Fruit fly (Drosophila melanogaster) whole organism, embryonic: ENCODE measurements around the gene CG5861.

Experiments used
- Antp ChIP-seq: fragments of 200-800 bp; sonication (Bioruptor generic); optimal IDR thresholded peaks from 3 replicates; lab custom pipeline; 2016; ENCODE audit warnings: missing biosample characterization, missing genetic modification characterization
- Bdp1 ChIP-seq: fragments of 200-800 bp; sonication (Bioruptor generic); optimal IDR thresholded peaks from 3 replicates; lab custom pipeline; 2016; ENCODE audit warnings: missing biosample characterization, missing genetic modification characterization
- CG10654 ChIP-seq: fragments of 200-800 bp; sonication (Bioruptor generic); optimal IDR thresholded peaks from 2 replicates; lab custom pipeline; 2016; ENCODE audit warnings: missing biosample characterization, missing genetic modification characterization
- CG10959 ChIP-seq: fragments of 200-800 bp; sonication (Bioruptor generic); IDR thresholded peaks from 2 replicates; pipeline ENCODE4 v1.3.6; 2022; ENCODE audit warnings: missing biosample characterization, missing genetic modification characterization
- CG13123 ChIP-seq: fragments of 200-800 bp; sonication (Bioruptor generic); optimal IDR thresholded peaks from 2 replicates; lab custom pipeline; 2016; ENCODE audit warnings: missing biosample characterization, missing genetic modification characterization
- CG14965 ChIP-seq: fragments of 200-800 bp; sonication (Bioruptor generic); optimal IDR thresholded peaks from 2 replicates; lab custom pipeline; 2016; ENCODE audit warnings: missing biosample characterization, missing genetic modification characterization, borderline replicate concordance
- CG16815 ChIP-seq: fragments of 200-800 bp; sonication (Bioruptor generic); optimal IDR thresholded peaks from 3 replicates; lab custom pipeline; 2017; ENCODE audit warnings: missing biosample characterization, mild to moderate bottlenecking, missing genetic modification characterization
- CG17328 ChIP-seq: fragments of 200-800 bp; sonication (Bioruptor generic); IDR thresholded peaks from 2 replicates; pipeline ENCODE4 v1.3.6; 2022; ENCODE audit warnings: missing biosample characterization, missing genetic modification characterization
- CG17802 ChIP-seq: fragments of 200-800 bp; sonication (Bioruptor generic); optimal IDR thresholded peaks from 2 replicates; lab custom pipeline; 2018; ENCODE audit warnings: missing biosample characterization, mild to moderate bottlenecking, missing genetic modification characterization, moderate library complexity
- CG18011 ChIP-seq: fragments of 200-800 bp; sonication (Bioruptor generic); optimal IDR thresholded peaks from 2 replicates; lab custom pipeline; 2017; ENCODE audit warnings: missing biosample characterization, missing genetic modification characterization, mild to moderate bottlenecking, moderate library complexity, missing genotype
- CG3163 ChIP-seq: fragments of 200-800 bp; sonication (Bioruptor generic); optimal IDR thresholded peaks from 3 replicates; lab custom pipeline; 2016; ENCODE audit warnings: missing biosample characterization, missing genetic modification characterization
- CG32772 ChIP-seq: fragments of 200-800 bp; sonication (Bioruptor generic); IDR thresholded peaks from 2 replicates; pipeline ENCODE4 v1.3.6; 2022; ENCODE audit warnings: missing biosample characterization, missing genetic modification characterization
- CG3726 ChIP-seq: fragments of 200-800 bp; sonication (Bioruptor generic); IDR thresholded peaks from 3 replicates; pipeline ENCODE4, ENCODE4 v1.3.6; 2022; ENCODE audit warnings: missing biosample characterization, missing genetic modification characterization
- CG4328 ChIP-seq: fragments of 200-800 bp; sonication (Bioruptor generic); optimal IDR thresholded peaks from 3 replicates; lab custom pipeline; 2017; ENCODE audit warnings: missing biosample characterization, missing genetic modification reagents, missing genetic modification characterization
- CG4617 ChIP-seq: fragments of 200-800 bp; sonication (Bioruptor generic); optimal IDR thresholded peaks from 3 replicates; lab custom pipeline; 2016; ENCODE audit warnings: missing biosample characterization, missing genetic modification characterization, borderline replicate concordance
- CG6175 ChIP-seq: fragments of 200-800 bp; sonication (Bioruptor generic); IDR thresholded peaks from 3 replicates; pipeline ENCODE4 v1.3.6; 2022; ENCODE audit warnings: missing biosample characterization, missing genetic modification characterization
- CG6272 ChIP-seq: fragments of 200-800 bp; sonication (Bioruptor generic); IDR thresholded peaks from 2 replicates; pipeline ENCODE4 v1.3.6; 2022; ENCODE audit warnings: missing biosample characterization, missing genetic modification characterization
- CG6689 ChIP-seq: fragments of 200-800 bp; sonication (Bioruptor generic); IDR thresholded peaks from 2 replicates; pipeline ENCODE4 v1.3.6; 2022; ENCODE audit warnings: missing biosample characterization, missing genetic modification characterization
- CG7928 ChIP-seq: fragments of 200-800 bp; sonication (Bioruptor generic); optimal IDR thresholded peaks from 2 replicates; lab custom pipeline; 2017; ENCODE audit warnings: missing biosample characterization, mild to moderate bottlenecking, missing genetic modification characterization
- CG9215 ChIP-seq: fragments of 200-800 bp; sonication (Bioruptor generic); IDR thresholded peaks from 2 replicates; pipeline ENCODE4 v1.3.6; 2022; ENCODE audit warnings: missing biosample characterization, missing genetic modification characterization
- CG9609 ChIP-seq: fragments of 200-800 bp; sonication (Bioruptor generic); optimal IDR thresholded peaks from 3 replicates; lab custom pipeline; 2016; ENCODE audit warnings: missing biosample characterization, missing genetic modification characterization
- CkIIα-i1 ChIP-seq: fragments of 200-800 bp; sonication (Bioruptor generic); IDR thresholded peaks from 2 replicates; pipeline ENCODE4 v1.3.6; 2022; ENCODE audit warnings: missing biosample characterization, missing genetic modification characterization
- CoRest ChIP-seq: fragments of 200-800 bp; sonication (Bioruptor generic); optimal IDR thresholded peaks from 3 replicates; lab custom pipeline; 2018; ENCODE audit warnings: missing biosample characterization, mild to moderate bottlenecking, missing genetic modification characterization, moderate library complexity
- Fer3 ChIP-seq: fragments of 200-800 bp; sonication (Bioruptor generic); optimal IDR thresholded peaks from 2 replicates; lab custom pipeline; 2018; ENCODE audit warnings: missing biosample characterization, mild to moderate bottlenecking, missing genetic modification characterization, moderate library complexity
- HmgZ ChIP-seq: fragments of 200-800 bp; sonication (Bioruptor generic); optimal IDR thresholded peaks from 2 replicates; lab custom pipeline; 2018; ENCODE audit warnings: missing biosample characterization, mild to moderate bottlenecking, missing genetic modification characterization
- Hmx ChIP-seq: fragments of 200-800 bp; sonication (Bioruptor generic); optimal IDR thresholded peaks from 2 replicates; lab custom pipeline; 2016; ENCODE audit warnings: missing biosample characterization, missing genetic modification characterization
- MTF-1 ChIP-seq: fragments of 200-800 bp; sonication (Bioruptor generic); optimal IDR thresholded peaks from 2 replicates; lab custom pipeline; 2018; ENCODE audit warnings: missing biosample characterization, mild to moderate bottlenecking, missing genetic modification characterization, borderline replicate concordance
- Meics ChIP-seq: fragments of 200-800 bp; sonication (Bioruptor generic); optimal IDR thresholded peaks from 2 replicates; lab custom pipeline; 2017; ENCODE audit warnings: missing biosample characterization, mild to moderate bottlenecking, missing genetic modification characterization
- NC2α ChIP-seq: fragments of 200-800 bp; sonication (Bioruptor generic); optimal IDR thresholded peaks from 2 replicates; lab custom pipeline; 2016; ENCODE audit warnings: missing biosample characterization, missing genetic modification characterization
- Ptx1 ChIP-seq: fragments of 200-800 bp; sonication (Bioruptor generic); IDR thresholded peaks from 2 replicates; pipeline ENCODE4 v1.3.6; 2022; ENCODE audit warnings: missing biosample characterization, missing genetic modification characterization
- Spps ChIP-seq: fragments of 200-800 bp; sonication (Bioruptor generic); optimal IDR thresholded peaks from 2 replicates; lab custom pipeline; 2018; ENCODE audit warnings: missing biosample characterization, mild to moderate bottlenecking, missing genetic modification characterization
- Vsx1 ChIP-seq: fragments of 200-800 bp; sonication (Bioruptor generic); optimal IDR thresholded peaks from 2 replicates; lab custom pipeline; 2017; ENCODE audit warnings: missing biosample characterization, mild to moderate bottlenecking, missing genetic modification characterization, missing genetic modification reagents
- Xbp1 ChIP-seq: fragments of 200-800 bp; sonication (Bioruptor generic); optimal IDR thresholded peaks from 3 replicates; lab custom pipeline; 2016; ENCODE audit warnings: missing biosample characterization, mild to moderate bottlenecking, missing genetic modification characterization
- YL-1 ChIP-seq: fragments of 200-800 bp; sonication (Bioruptor generic); optimal IDR thresholded peaks from 3 replicates; lab custom pipeline; 2017; ENCODE audit warnings: missing biosample characterization, mild to moderate bottlenecking, missing genetic modification characterization
- cad ChIP-seq: fragments of >200 bp; optimal IDR thresholded peaks from 2 replicates; lab custom pipeline; 2017; ENCODE audit warnings: missing biosample characterization, missing genetic modification characterization
- cato ChIP-seq: fragments of 200-800 bp; sonication (Bioruptor generic); optimal IDR thresholded peaks from 2 replicates; lab custom pipeline; 2016; ENCODE audit warnings: missing biosample characterization, missing genetic modification characterization, borderline replicate concordance
- inv ChIP-seq: fragments of 200-800 bp; sonication (Bioruptor generic); IDR thresholded peaks from 2 replicates; pipeline ENCODE4 v1.3.6; 2022; ENCODE audit warnings: missing biosample characterization, missing genetic modification characterization; ENCODE audit not compliant: partially characterized antibody
- oc ChIP-seq: fragments of 200-800 bp; sonication (Bioruptor generic); optimal IDR thresholded peaks from 2 replicates; lab custom pipeline; 2018; ENCODE audit warnings: missing biosample characterization, mild to moderate bottlenecking, missing genetic modification characterization, moderate library complexity
- sc ChIP-seq, 3 experiments: fragments of >200 bp in 2 of 3; fragments of 200-800 bp in 1 of 3; sonication (Bioruptor generic) in 1 of 3; optimal IDR thresholded peaks; 2 replicates in 2 of 3; 3 replicates in 1 of 3; lab custom pipeline; 2017; ENCODE audit warnings: mild to moderate bottlenecking in 1 of 3, missing biosample characterization in 1 of 3, missing genetic modification characterization in 1 of 3, missing genetic modification reagents in 1 of 3
- scrt ChIP-seq: fragments of 200-800 bp; sonication (Bioruptor generic); optimal IDR thresholded peaks from 2 replicates; lab custom pipeline; 2018; ENCODE audit warnings: missing biosample characterization, mild to moderate bottlenecking, missing genetic modification characterization, moderate library complexity
- sd ChIP-seq: fragments of 200-800 bp; sonication (Bioruptor generic); optimal IDR thresholded peaks from 3 replicates; lab custom pipeline; 2018; ENCODE audit warnings: missing biosample characterization, mild to moderate bottlenecking, missing genetic modification characterization, moderate library complexity
- seq ChIP-seq: fragments of 200-800 bp; sonication (Bioruptor generic); IDR thresholded peaks from 2 replicates; pipeline ENCODE4 v1.3.6; 2022; ENCODE audit warnings: missing biosample characterization, missing genetic modification characterization
- sima ChIP-seq: fragments of 200-800 bp; sonication (Bioruptor generic); optimal IDR thresholded peaks from 2 replicates; lab custom pipeline; 2016; ENCODE audit warnings: missing biosample characterization, missing genetic modification characterization
- sob ChIP-seq: fragments of 200-800 bp; sonication (Bioruptor generic); IDR thresholded peaks from 2 replicates; pipeline ENCODE4 v1.3.6; 2022; ENCODE audit warnings: missing biosample characterization, missing genetic modification characterization
- tna ChIP-seq: fragments of 200-800 bp; sonication (Bioruptor generic); IDR thresholded peaks from 2 replicates; pipeline ENCODE4 v1.3.6; 2022; ENCODE audit warnings: missing biosample characterization, missing genetic modification characterization; ENCODE audit not compliant: partially characterized antibody
- trh ChIP-seq: fragments of 200-800 bp; sonication (Bioruptor generic); optimal IDR thresholded peaks from 2 replicates; lab custom pipeline; 2016; ENCODE audit warnings: missing biosample characterization, missing genetic modification characterization
- vvl ChIP-seq: fragments of 200-800 bp; sonication (Bioruptor generic); IDR thresholded peaks from 2 replicates; pipeline ENCODE4 v1.3.6; 2022; ENCODE audit warnings: missing biosample characterization, missing genetic modification characterization
- zf30C ChIP-seq: fragments of 200-800 bp; sonication (Bioruptor generic); optimal IDR thresholded peaks from 3 replicates; lab custom pipeline; 2018; ENCODE audit warnings: missing biosample characterization, mild to moderate bottlenecking, missing genetic modification characterization

CG5861 gene

dm6 chr2L:16325515-16326257, 18.6 kb upstream of the CG5861 start, which contains the start of gene cact (continued):
- TF ChIP-seq Ptx1 (GFP tag; lab: Robert Waterston, UW) (peak; percentile 95), oc (tag; lab: Kevin White, UChicago) (peak; percentile 91), sc (optimal IDR thresholded peaks at IDR 0.05; lab: Kevin White, UChicago) (no peak), sc (GFP tag; optimal IDR thresholded peaks at IDR 0.05; lab: Kevin White, UChicago) (peak; percentile 85), Vsx1 (GFP tag; lab: Kevin White, UChicago) (peak; percentile 79), CG32772 (peak; percentile 89), YL-1 (GFP tag; lab: Kevin White, UChicago) (peak; percentile 70), CG17328 (GFP tag; lab: Robert Waterston, UW) (peak; percentile 91), MTF-1 (GFP tag; lab: Kevin White, UChicago) (peak; percentile 40), CG7928 (GFP tag; lab: Kevin White, UChicago) (peak; percentile 71), CG3163 (GFP tag; lab: Kevin White, UChicago) (peak; percentile 80), cato (peak; percentile 86), vvl (GFP tag; lab: Robert Waterston, UW) (peak; percentile 96), sob (GFP tag; lab: Robert Waterston, UW) (peak; percentile 93), sima (GFP tag; lab: Kevin White, UChicago) (peak; percentile 70), inv (GFP tag; lab: Robert Waterston, UW) (no peak), CG16815 (peak; percentile 88), cad (GFP tag; lab: Kevin White, UChicago) (no peak), CG13123 (peak; percentile 87), CG17802 (tag; lab: Kevin White, UChicago) (peak; percentile 100), zf30C (no peak), tna (no peak), Bdp1 (peak; percentile 89), CG4328 (GFP tag; lab: Kevin White, UChicago) (peak; percentile 86), CG14965 (GFP tag; lab: Kevin White, UChicago) (peak; percentile 44), CG4617 (GFP tag; lab: Kevin White, UChicago) (peak; percentile 41), CkIIα-i1 (GFP tag; lab: Robert Waterston, UW) (peak; percentile 38; the same call in 1 of the 2 replicates), CG9215 (GFP tag; lab: Robert Waterston, UW) (peak; percentile 85), Fer3 (tag; lab: Kevin White, UChicago) (peak; percentile 93), Hmx (GFP tag; lab: Kevin White, UChicago) (peak; percentile 88), CG9609 (peak; percentile 94), CG10654 (GFP tag; lab: Kevin White, UChicago) (peak; percentile 86), HmgZ (tag; lab: Kevin White, UChicago) (peak; percentile 95), NC2α (peak; percentile 93), seq (GFP tag; lab: Robert Waterston, UW) (peak; percentile 88), CG6272 (GFP tag; lab: Robert Waterston, UW) (peak; percentile 88), sd (tag; lab: Kevin White, UChicago) (no peak), CG18011 (peak; percentile 85), Antp (GFP tag; lab: Kevin White, UChicago) (peak; percentile 95), CG10959 (GFP tag; lab: Robert Waterston, UW) (peak; percentile 83), Spps (tag; lab: Kevin White, UChicago) (peak; percentile 92), trh (peak; percentile 86), scrt (peak; percentile 82), CoRest (tag; lab: Kevin White, UChicago) (peak; percentile 92), Xbp1 (peak; percentile 96), Meics (peak; percentile 92), CG6689 (GFP tag; lab: Robert Waterston, UW) (peak; percentile 89), CG3726 (GFP tag; lab: Robert Waterston, UW) (peak; percentile 82; the same call in 1 of the 3 replicates), CG6175 (GFP tag; lab: Robert Waterston, UW) (peak; percentile 78; the same call in 1 of the 3 replicates)
